Worm (Caenorhabditis elegans) whole organism, L4/young adult: ENCODE results near the gene C30H6.5.

ENCODE experiments used
- W03F9.2 ChIP-seq: fragments of 150-350 bp; optimal IDR thresholded peaks from 2 replicates; lab custom pipeline; 2014; ENCODE audit warnings: missing biosample characterization, missing genetic modification characterization
- dao-5 ChIP-seq: sonication (generic microtip); optimal IDR thresholded peaks from 2 replicates; lab custom pipeline; 2016; ENCODE audit warnings: missing genotype, missing genetic modification characterization, moderate library complexity, missing compliant biosample characterization
- him-1 ChIP-seq: sonication (generic microtip); optimal IDR thresholded peaks from 2 replicates; lab custom pipeline; 2016; ENCODE audit warnings: missing genotype, missing genetic modification reagents, missing genetic modification characterization, missing compliant biosample characterization

ce11 chrIV:17376127-17376526 lies 4.6 kb downstream of the C30H6.5 start, which contains the start of gene haf-1:
- TF ChIP-seq W03F9.2 (tag; lab: Kevin White, UChicago) (no peak), dao-5 (tag; lab: Kevin White, UChicago) (no peak), him-1 (tag; lab: Kevin White, UChicago) (no peak)
